Fruit fly (Drosophila melanogaster): ENCODE data around the gene CG5342.

Gene CG5342

dm6 chr3R:11582253-11582589 lies 3.6 kb downstream of the CG5342 start (continued):
- peak; percentile 65 for TF ChIP-seq fd3F (GFP tag; optimal IDR thresholded peaks at IDR 0.05)
- TF ChIP-seq wdn (GFP tag; IDR thresholded peaks at IDR 0.05), result no peak
- TF ChIP-seq hbn (GFP tag; IDR thresholded peaks at IDR 0.05; ENCODE audit: partially characterized antibody), result no peak
- TF ChIP-seq stwl (tag; optimal IDR thresholded peaks at IDR 0.05), result no peak
- no peak for TF ChIP-seq vfl (GFP tag; optimal IDR thresholded peaks at IDR 0.05)
- no peak for TF ChIP-seq cad (GFP tag; optimal IDR thresholded peaks at IDR 0.05)
- peak; percentile 76 for TF ChIP-seq Rfx (GFP tag; IDR thresholded peaks at IDR 0.05)
- TF ChIP-seq CG12942 (GFP tag; optimal IDR thresholded peaks at IDR 0.05), result peak; percentile 72
- no peak for TF ChIP-seq dan (GFP tag; IDR thresholded peaks at IDR 0.05)
- TF ChIP-seq CG10462 (GFP tag; optimal IDR thresholded peaks at IDR 0.05), result peak; percentile 28
- TF ChIP-seq az2 (GFP tag; optimal IDR thresholded peaks at IDR 0.05), result peak; percentile 62
- TF ChIP-seq inv (GFP tag; IDR thresholded peaks at IDR 0.05; ENCODE audit: partially characterized antibody), result no peak
- TF ChIP-seq CG3407 (GFP tag; optimal IDR thresholded peaks at IDR 0.05), result no peak
- TF ChIP-seq CG9876 (GFP tag; optimal IDR thresholded peaks at IDR 0.05), result no peak
- no peak for TF ChIP-seq toy (GFP tag; IDR thresholded peaks at IDR 0.05)
- peak; percentile 53 for TF ChIP-seq Dad (GFP tag; optimal IDR thresholded peaks at IDR 0.05)
- peak; percentile 50 for TF ChIP-seq CG1792 (GFP tag; optimal IDR thresholded peaks at IDR 0.05)
- no peak for TF ChIP-seq CG30020 (tag; optimal IDR thresholded peaks at IDR 0.05)
- TF ChIP-seq CrebB (tag; optimal IDR thresholded peaks at IDR 0.05), result no peak
- peak; percentile 71 for TF ChIP-seq CG1024 (GFP tag; IDR thresholded peaks at IDR 0.05)
- TF ChIP-seq sna (GFP tag; IDR thresholded peaks at IDR 0.05; ENCODE audit: partially characterized antibody), result no peak
- no peak for TF ChIP-seq Bgb (GFP tag; IDR thresholded peaks at IDR 0.05; ENCODE audit: partially characterized antibody)
- TF ChIP-seq mirr (GFP tag; optimal IDR thresholded peaks at IDR 0.05), result no peak
- no peak for TF ChIP-seq pros (GFP tag; optimal IDR thresholded peaks at IDR 0.05)
- TF ChIP-seq CG9797 (GFP tag; optimal IDR thresholded peaks at IDR 0.05), result no peak
- TF ChIP-seq dmrt11E (tag; optimal IDR thresholded peaks at IDR 0.05), result peak; percentile 21
- no peak for TF ChIP-seq Stat92E (GFP tag; optimal IDR thresholded peaks at IDR 0.05)
- no peak for TF ChIP-seq slou (GFP tag; optimal IDR thresholded peaks at IDR 0.05)
- TF ChIP-seq CG2199 (GFP tag; IDR thresholded peaks at IDR 0.05), result no peak
- TF ChIP-seq CG6854 (GFP tag; optimal IDR thresholded peaks at IDR 0.05), result peak; percentile 27
- no peak for TF ChIP-seq MTF-1 (GFP tag; optimal IDR thresholded peaks at IDR 0.05; ENCODE audit: borderline replicate concordance)
- peak; percentile 51 for TF ChIP-seq CG10274 (GFP tag; optimal IDR thresholded peaks at IDR 0.05)
- peak; percentile 75 for TF ChIP-seq unpg (GFP tag; optimal IDR thresholded peaks at IDR 0.05)
- no peak for TF ChIP-seq CG8359 (GFP tag; optimal IDR thresholded peaks at IDR 0.05; ENCODE audit: borderline replicate concordance)
- TF ChIP-seq CG2202 (tag; optimal IDR thresholded peaks at IDR 0.05), result no peak
- TF ChIP-seq Atf6 (GFP tag; IDR thresholded peaks at IDR 0.05), result peak; percentile 30; the same call in 1 of the 2 replicates
- no peak for TF ChIP-seq sqz (GFP tag; optimal IDR thresholded peaks at IDR 0.05)
- TF ChIP-seq emc (GFP tag; optimal IDR thresholded peaks at IDR 0.05), result no peak
- no peak for TF ChIP-seq ab (GFP tag; optimal IDR thresholded peaks at IDR 0.05)
- TF ChIP-seq Lhr (GFP tag; optimal IDR thresholded peaks at IDR 0.05), result no peak
- TF ChIP-seq CG8478 (optimal IDR thresholded peaks at IDR 0.05), result no peak
- TF ChIP-seq chm (GFP tag; IDR thresholded peaks at IDR 0.05), result peak; percentile 62; the same call in 1 of the 2 replicates
- TF ChIP-seq Dek (tag; optimal IDR thresholded peaks at IDR 0.05), result peak; percentile 47
- TF ChIP-seq CG14965 (GFP tag; optimal IDR thresholded peaks at IDR 0.05; ENCODE audit: borderline replicate concordance), result no peak
- no peak for TF ChIP-seq CG12744 (GFP tag; optimal IDR thresholded peaks at IDR 0.05)
- peak; percentile 24 for TF ChIP-seq CHES-1-like (GFP tag; optimal IDR thresholded peaks at IDR 0.05)
- peak; percentile 61 for TF ChIP-seq CG14667 (GFP tag; IDR thresholded peaks at IDR 0.05)
- peak; percentile 14 for TF ChIP-seq CG10654 (GFP tag; optimal IDR thresholded peaks at IDR 0.05)
- no peak for TF ChIP-seq Usf (GFP tag; optimal IDR thresholded peaks at IDR 0.05)
- TF ChIP-seq HLH3B (GFP tag; IDR thresholded peaks at IDR 0.05), result peak; percentile 75
- TF ChIP-seq h (optimal IDR thresholded peaks at IDR 0.05), result no peak
- TF ChIP-seq CG10431 (GFP tag; optimal IDR thresholded peaks at IDR 0.05), result no peak

All from whole organism, embryonic.